Fruit fly (Drosophila melanogaster): ENCODE results near the gene Polr3C.

- TF ChIP-seq usp (GFP tag; optimal IDR thresholded peaks at IDR 0.05) (no peak), CG8478 (optimal IDR thresholded peaks at IDR 0.05) (no peak)
Measured at dm6 chr3R:12447353-12447752, 12.9 kb upstream of the Polr3C start, which contains the start of gene vrs.

Data from whole organism.